Worm (Caenorhabditis elegans) whole organism, L3 larva: ENCODE data around the gene ubh-2.
A peak's percentile ranks its signal among the peaks of the same experiment; 100 is the strongest.

Source experiments
- R02D3.7 ChIP-seq: fragments of 150-350 bp; optimal IDR thresholded peaks from 2 replicates; lab custom pipeline; 2014; ENCODE audit warnings: missing biosample characterization, missing genetic modification characterization
- aly-2 ChIP-seq: fragments of 150-350 bp; optimal IDR thresholded peaks from 2 replicates; lab custom pipeline; 2014; ENCODE audit warnings: missing biosample characterization, missing genetic modification characterization
- ama-1 ChIP-seq: fragments of 150-350 bp; optimal IDR thresholded peaks from 2 replicates; lab custom pipeline; 2018
- ceh-16 ChIP-seq: sonication (generic microtip); optimal IDR thresholded peaks from 2 replicates; lab custom pipeline; 2017; ENCODE audit warnings: missing biosample characterization, missing genetic modification characterization
- ceh-28 ChIP-seq: fragments of 150-350 bp; optimal IDR thresholded peaks from 2 replicates; lab custom pipeline; 2014; ENCODE audit warnings: missing biosample characterization, missing genetic modification reagents, missing genetic modification characterization
- ceh-82 ChIP-seq: fragments of 150-350 bp; optimal IDR thresholded peaks from 2 replicates; lab custom pipeline; 2014; ENCODE audit warnings: missing biosample characterization, missing genetic modification characterization
- ceh-9 ChIP-seq: sonication (generic microtip); optimal IDR thresholded peaks from 2 replicates; lab custom pipeline; 2018; ENCODE audit warnings: missing biosample characterization, missing genetic modification characterization
- daf-12 ChIP-seq: fragments of 150-350 bp; optimal IDR thresholded peaks from 2 replicates; lab custom pipeline; 2014; ENCODE audit warnings: missing biosample characterization, missing genetic modification reagents, missing genetic modification characterization
- egl-5 ChIP-seq: fragments of 150-350 bp; optimal IDR thresholded peaks from 2 replicates; lab custom pipeline; 2017; ENCODE audit warnings: missing biosample characterization, missing genetic modification reagents, missing genetic modification characterization, inconsistent platforms
- elt-1 ChIP-seq: fragments of 150-350 bp; optimal IDR thresholded peaks from 2 replicates; lab custom pipeline; 2014; ENCODE audit warnings: missing biosample characterization, missing genetic modification characterization
- elt-2 ChIP-seq: sonication (generic microtip); optimal IDR thresholded peaks from 2 replicates; lab custom pipeline; 2016; ENCODE audit warnings: missing genetic modification reagents, mild to moderate bottlenecking, missing genetic modification characterization, missing compliant biosample characterization
- eor-1 ChIP-seq, 2 experiments: fragments of 150-350 bp; optimal IDR thresholded peaks; 2 replicates each; lab custom pipeline; 2014 to 2018; ENCODE audit warnings: missing biosample characterization in 2 of 2, missing genetic modification characterization in 2 of 2
- fkh-10 ChIP-seq: sonication (generic microtip); optimal IDR thresholded peaks from 2 replicates; lab custom pipeline; 2017; ENCODE audit warnings: missing biosample characterization, missing genetic modification reagents, missing genetic modification characterization
- fkh-2 ChIP-seq: fragments of 150-350 bp; optimal IDR thresholded peaks from 2 replicates; lab custom pipeline; 2014; ENCODE audit warnings: missing biosample characterization, missing genetic modification reagents, missing genetic modification characterization
- fos-1 ChIP-seq: fragments of 150-350 bp; optimal IDR thresholded peaks from 2 replicates; lab custom pipeline; 2014; ENCODE audit warnings: missing biosample characterization, missing genetic modification characterization
- jun-1 ChIP-seq: fragments of 150-350 bp; optimal IDR thresholded peaks from 2 replicates; lab custom pipeline; 2014; ENCODE audit warnings: missing biosample characterization, missing genetic modification reagents, missing genetic modification characterization
- lin-15B ChIP-seq: fragments of 150-350 bp; optimal IDR thresholded peaks from 2 replicates; lab custom pipeline; 2014; ENCODE audit warnings: missing biosample characterization, missing genetic modification characterization
- lin-39 ChIP-seq: fragments of 150-350 bp; optimal IDR thresholded peaks from 2 replicates; lab custom pipeline; 2018; ENCODE audit warnings: missing biosample characterization, missing genetic modification reagents, missing genetic modification characterization
- mdl-1 ChIP-seq: fragments of 150-350 bp; optimal IDR thresholded peaks from 2 replicates; lab custom pipeline; 2014; ENCODE audit warnings: missing biosample characterization, missing genetic modification characterization
- mml-1 ChIP-seq: fragments of 150-350 bp; sonication (generic microtip); optimal IDR thresholded peaks from 3 replicates; lab custom pipeline; 2014; ENCODE audit warnings: missing biosample characterization, missing genetic modification characterization
- nfya-1 ChIP-seq: sonication (generic microtip); optimal IDR thresholded peaks from 2 replicates; lab custom pipeline; 2017; ENCODE audit warnings: missing genetic modification characterization, mild to moderate bottlenecking, missing compliant biosample characterization, antibody characterized with exemption, moderate library complexity; ENCODE audit not compliant: insufficient read depth
- nhr-11 ChIP-seq: fragments of 150-350 bp; optimal IDR thresholded peaks from 2 replicates; lab custom pipeline; 2014; ENCODE audit warnings: missing biosample characterization, missing genetic modification characterization
- nhr-12 ChIP-seq: fragments of 150-350 bp; optimal IDR thresholded peaks from 2 replicates; lab custom pipeline; 2014; ENCODE audit warnings: missing biosample characterization, missing genetic modification characterization
- nhr-23 ChIP-seq: fragments of 150-350 bp; optimal IDR thresholded peaks from 2 replicates; lab custom pipeline; 2014; ENCODE audit warnings: missing biosample characterization, missing genetic modification reagents, missing genetic modification characterization
- nhr-237 ChIP-seq: fragments of 150-350 bp; optimal IDR thresholded peaks from 2 replicates; lab custom pipeline; 2014; ENCODE audit warnings: missing biosample characterization, missing genetic modification characterization
- nhr-25 ChIP-seq: sonication (generic microtip); optimal IDR thresholded peaks from 2 replicates; lab custom pipeline; 2017; ENCODE audit warnings: missing biosample characterization, missing genetic modification characterization
- nhr-28 ChIP-seq: fragments of 150-350 bp; optimal IDR thresholded peaks from 2 replicates; lab custom pipeline; 2014; ENCODE audit warnings: missing biosample characterization, missing genetic modification characterization
- nhr-43 ChIP-seq: sonication (generic microtip); optimal IDR thresholded peaks from 2 replicates; lab custom pipeline; 2016; ENCODE audit warnings: mild to moderate bottlenecking, missing genetic modification characterization, missing compliant biosample characterization; ENCODE audit not compliant: poor library complexity, severe bottlenecking
- nhr-67 ChIP-seq: fragments of 150-350 bp; optimal IDR thresholded peaks from 2 replicates; lab custom pipeline; 2014; ENCODE audit warnings: missing biosample characterization, missing genetic modification characterization
- nhr-76 ChIP-seq: fragments of 150-350 bp; sonication (generic microtip); optimal IDR thresholded peaks from 5 replicates; lab custom pipeline; 2014; ENCODE audit warnings: missing biosample characterization, missing genetic modification characterization
- nhr-77 ChIP-seq: fragments of 150-350 bp; optimal IDR thresholded peaks from 2 replicates; lab custom pipeline; 2014; ENCODE audit warnings: missing biosample characterization, missing genetic modification characterization
- pha-4 ChIP-seq: fragments of 150-350 bp; optimal IDR thresholded peaks from 2 replicates; lab custom pipeline; 2014; ENCODE audit warnings: missing biosample characterization, missing genetic modification reagents, missing genetic modification characterization
- pqm-1 ChIP-seq: fragments of 150-350 bp; optimal IDR thresholded peaks from 2 replicates; lab custom pipeline; 2017; ENCODE audit warnings: missing biosample characterization, missing genetic modification characterization, inconsistent platforms
- sea-2 ChIP-seq: fragments of 150-350 bp; sonication (generic microtip); optimal IDR thresholded peaks from 4 replicates; lab custom pipeline; 2014; ENCODE audit warnings: missing biosample characterization, missing genetic modification reagents, missing genetic modification characterization
- skn-1 ChIP-seq: fragments of 150-350 bp; optimal IDR thresholded peaks from 2 replicates; lab custom pipeline; 2014; ENCODE audit warnings: missing biosample characterization, missing genetic modification characterization
- tbx-2 ChIP-seq: sonication (generic microtip); optimal IDR thresholded peaks from 2 replicates; lab custom pipeline; 2016; ENCODE audit warnings: mild to moderate bottlenecking, missing genetic modification characterization, missing compliant biosample characterization
- unc-62 ChIP-seq: fragments of 150-350 bp; sonication (generic microtip); optimal IDR thresholded peaks from 4 replicates; lab custom pipeline; 2014; ENCODE audit warnings: missing biosample characterization, missing genetic modification reagents, missing genetic modification characterization
- zag-1 ChIP-seq: fragments of 150-350 bp; optimal IDR thresholded peaks from 2 replicates; lab custom pipeline; 2014; ENCODE audit warnings: missing biosample characterization, missing genetic modification characterization
- ztf-11 ChIP-seq: fragments of 150-350 bp; optimal IDR thresholded peaks from 2 replicates; lab custom pipeline; 2014; ENCODE audit warnings: missing biosample characterization, missing genetic modification characterization
- ztf-4 ChIP-seq: fragments of 150-350 bp; optimal IDR thresholded peaks from 2 replicates; lab custom pipeline; 2014; ENCODE audit warnings: missing biosample characterization, missing genetic modification characterization

Gene ubh-2

DNA sequence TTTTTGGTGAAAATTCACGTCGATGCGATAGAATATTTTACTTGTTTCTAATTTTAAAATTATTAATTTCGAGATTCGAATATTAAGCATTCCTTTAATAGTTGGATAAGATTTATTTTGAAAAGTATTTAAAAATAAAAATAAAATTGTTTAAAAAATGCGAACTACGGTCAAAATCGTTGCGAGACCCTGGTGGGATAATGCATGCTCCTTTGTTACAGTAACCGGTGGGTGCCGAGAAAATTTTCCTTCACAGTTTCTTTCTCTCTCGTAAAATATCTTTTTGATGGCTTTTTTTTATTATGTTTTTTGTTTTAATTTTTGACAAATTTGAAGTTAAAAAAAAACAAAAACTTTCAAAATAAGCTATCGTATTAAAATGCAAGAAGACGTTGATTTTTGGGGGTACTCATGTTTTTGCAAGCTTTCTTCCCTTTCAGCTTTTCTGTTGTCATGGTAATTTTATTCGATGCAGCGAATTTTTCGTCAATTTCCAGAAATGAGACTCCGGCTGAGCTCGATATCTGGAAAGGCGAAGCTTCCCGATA, 12.9 kb downstream of the ubh-2 start, which contains the start of gene dgtr-1:
Gene dgtr-1 (plus strand): TSS at position 498 of the 548 bp plus-strand sequence.
- TF ChIP-seq fkh-2 (tag; lab: Kevin White, UChicago) (no peak), ama-1 (lab: Kevin White, UChicago) (no peak), nhr-25 (tag; lab: Kevin White, UChicago) (no peak), nhr-237 (tag; lab: Kevin White, UChicago) (no peak), elt-1 (tag; lab: Kevin White, UChicago) (no peak), lin-39 (no peak), ceh-9 (no peak), nhr-43 (tag; lab: Kevin White, UChicago) (no peak), eor-1 (tag; optimal IDR thresholded peaks at IDR 0.05; lab: Kevin White, UChicago) (no peak)
- TF ChIP-seq, all 47 proteins: peak for 0

- TF ChIP-seq elt-2 (tag; lab: Kevin White, UChicago) (no peak), skn-1 (tag; lab: Kevin White, UChicago) (no peak), ceh-28 (tag; lab: Kevin White, UChicago) (no peak), nhr-12 (tag; lab: Kevin White, UChicago) (no peak), nhr-237 (tag; lab: Kevin White, UChicago) (no peak), lin-39 (no peak), fos-1 (tag; lab: Kevin White, UChicago) (no peak), nhr-28 (tag; lab: Kevin White, UChicago) (no peak), ztf-4 (no peak), nhr-23 (tag; lab: Kevin White, UChicago) (no peak), ztf-11 (tag; lab: Kevin White, UChicago) (no peak), nhr-76 (no peak), tbx-2 (tag; lab: Kevin White, UChicago) (no peak), daf-12 (tag; lab: Kevin White, UChicago) (no peak), mml-1 (tag; lab: Kevin White, UChicago) (no peak), nhr-11 (no peak), sea-2 (GFP tag; lab: Kevin White, UChicago) (no peak), nhr-25 (tag; lab: Kevin White, UChicago) (no peak)
These were observed 14.3 kb downstream of the ubh-2 start for ce11 chrV:6495353-6495752.

- TF ChIP-seq jun-1 (no peak), nhr-43 (tag; lab: Kevin White, UChicago) (no peak), pha-4 (tag; lab: Kevin White, UChicago) (no peak), sea-2 (GFP tag; lab: Kevin White, UChicago) (no peak), ceh-82 (tag; lab: Kevin White, UChicago) (no peak), nhr-237 (tag; lab: Kevin White, UChicago) (no peak), mdl-1 (tag; lab: Kevin White, UChicago) (no peak), tbx-2 (tag; lab: Kevin White, UChicago) (no peak), fkh-10 (no peak), aly-2 (tag; lab: Kevin White, UChicago) (no peak), nhr-77 (no peak), unc-62 (GFP tag; lab: Kevin White, UChicago) (no peak), ama-1 (lab: Kevin White, UChicago) (no peak), nhr-11 (no peak), ceh-16 (tag; lab: Kevin White, UChicago) (no peak), ceh-28 (tag; lab: Kevin White, UChicago) (no peak), lin-15B (no peak), nfya-1 (tag; lab: Kevin White, UChicago) (no peak)
- TF ChIP-seq, all 47 proteins: peak for 0
These were observed 15.8 kb downstream of the ubh-2 start, which contains the start of gene cpt-6 for ce11 chrV:6493821-6494220. cpt-6 (minus strand) TSS chrV:6493921.

ce11 chrV:6492497-6492896, 17.1 kb downstream of the ubh-2 start:
- peak; percentile 87 for TF ChIP-seq elt-2 (tag; lab: Kevin White, UChicago)
- TF ChIP-seq ceh-28 (tag; lab: Kevin White, UChicago), result no peak
- no peak for TF ChIP-seq pha-4 (tag; lab: Kevin White, UChicago)
- no peak for TF ChIP-seq nhr-67 (tag; lab: Kevin White, UChicago)
- TF ChIP-seq R02D3.7 (tag; lab: Kevin White, UChicago), result no peak
- peak; percentile 33 for TF ChIP-seq pqm-1 (tag; lab: Kevin White, UChicago)
- TF ChIP-seq egl-5 (tag; lab: Kevin White, UChicago), result no peak
- TF ChIP-seq nhr-11, result no peak
- TF ChIP-seq nhr-77, result no peak
- no peak for TF ChIP-seq zag-1 (tag; lab: Kevin White, UChicago)
- TF ChIP-seq tbx-2 (tag; lab: Kevin White, UChicago), result no peak
- TF ChIP-seq mdl-1 (tag; lab: Kevin White, UChicago), result no peak
- no peak for TF ChIP-seq nhr-25 (tag; lab: Kevin White, UChicago)
- peak; percentile 7 for TF ChIP-seq skn-1 (tag; lab: Kevin White, UChicago)
- TF ChIP-seq aly-2 (tag; lab: Kevin White, UChicago), result no peak
- no peak for TF ChIP-seq ceh-16 (tag; lab: Kevin White, UChicago)
- no peak for TF ChIP-seq nhr-23 (tag; lab: Kevin White, UChicago)
- TF ChIP-seq nfya-1 (tag; lab: Kevin White, UChicago), result no peak
- TF ChIP-seq unc-62 (GFP tag; lab: Kevin White, UChicago), result no peak
